Worm (Caenorhabditis elegans) whole organism, L4 larva: ENCODE results near the gene H20E11.1.

ENCODE experiments used
- D1046.2 ChIP-seq: fragments of 200-800 bp; sonication (Bioruptor generic); IDR thresholded peaks from 2 replicates; pipeline ENCODE4 v1.3.6; 2022; ENCODE audit warnings: missing genetic modification characterization, missing compliant biosample characterization
- F10B5.3 ChIP-seq: sonication (generic microtip); optimal IDR thresholded peaks from 2 replicates; lab custom pipeline; 2016; ENCODE audit warnings: mild to moderate bottlenecking, missing genetic modification characterization, missing compliant biosample characterization
- F26F4.8 ChIP-seq: fragments of 200-800 bp; sonication (Bioruptor generic); conservative IDR thresholded peaks from 2 replicates; pipeline ENCODE4 v1.3.6; 2022; ENCODE audit warnings: missing genetic modification characterization, missing compliant biosample characterization
- F44E2.7 ChIP-seq: fragments of 200-800 bp; sonication (Bioruptor generic); IDR thresholded peaks from 2 replicates; pipeline ENCODE4 v2.1.2; 2022; ENCODE audit warnings: missing genetic modification characterization, missing compliant biosample characterization
- F49E8.2 ChIP-seq: sonication (generic microtip); optimal IDR thresholded peaks from 2 replicates; lab custom pipeline; 2016; ENCODE audit warnings: missing compliant biosample characterization, mild to moderate bottlenecking, missing genetic modification characterization, borderline replicate concordance
- R02D3.7 ChIP-seq: fragments of 150-350 bp; sonication (generic microtip); optimal IDR thresholded peaks from 3 replicates; lab custom pipeline; 2014; ENCODE audit warnings: missing biosample characterization, missing genetic modification characterization
- ZK337.2 ChIP-seq: fragments of 200-800 bp; sonication (Bioruptor generic); IDR thresholded peaks from 2 replicates; pipeline ENCODE4 v1.3.6; 2022; ENCODE audit warnings: missing genetic modification reagents, missing genetic modification characterization, missing compliant biosample characterization
- ZK546.5 ChIP-seq, 2 experiments: sonication (generic microtip); optimal IDR thresholded peaks; 2 replicates each; lab custom pipeline; 2017; ENCODE audit warnings: missing biosample characterization in 2 of 2, missing genetic modification characterization in 2 of 2
- aha-1 ChIP-seq: fragments of 150-350 bp; peaks from one replicate; lab custom pipeline; 2014; ENCODE audit warnings: missing biosample characterization, missing genetic modification characterization
- attf-4 ChIP-seq: sonication (generic microtip); optimal IDR thresholded peaks from 3 replicates; lab custom pipeline; 2017; ENCODE audit warnings: missing biosample characterization, missing genetic modification characterization
- ceh-20 ChIP-seq: fragments of 200-800 bp; sonication (Bioruptor generic); IDR thresholded peaks from 2 replicates; pipeline ENCODE4 v1.3.6; 2022; ENCODE audit warnings: missing genetic modification reagents, missing genetic modification characterization, missing compliant biosample characterization
- ceh-28 ChIP-seq: fragments of 150-350 bp; optimal IDR thresholded peaks from 2 replicates; lab custom pipeline; 2014; ENCODE audit warnings: missing biosample characterization, missing genetic modification reagents, missing genetic modification characterization
- ceh-44 ChIP-seq: fragments of 200-800 bp; sonication (Bioruptor generic); IDR thresholded peaks from 2 replicates; pipeline ENCODE4 v1.3.6; 2022; ENCODE audit warnings: missing genetic modification reagents, missing genetic modification characterization, missing compliant biosample characterization
- ceh-82 ChIP-seq: sonication (generic microtip); optimal IDR thresholded peaks from 2 replicates; lab custom pipeline; 2017; ENCODE audit warnings: missing biosample characterization, missing genetic modification characterization
- cey-2 ChIP-seq: sonication (generic microtip); optimal IDR thresholded peaks from 3 replicates; lab custom pipeline; 2017; ENCODE audit warnings: missing genetic modification characterization, mild to moderate bottlenecking, missing compliant biosample characterization, antibody characterized with exemption, borderline replicate concordance; ENCODE audit not compliant: insufficient read depth
- ctbp-1 ChIP-seq: fragments of 200-800 bp; sonication (Bioruptor generic); IDR thresholded peaks from 2 replicates; pipeline ENCODE4 v1.3.6; 2022; ENCODE audit warnings: missing genetic modification reagents, missing genetic modification characterization, missing compliant biosample characterization
- daf-12 ChIP-seq: fragments of 150-350 bp; optimal IDR thresholded peaks from 2 replicates; lab custom pipeline; 2014; ENCODE audit warnings: missing biosample characterization, missing genetic modification reagents, missing genetic modification characterization
- daf-19 ChIP-seq: fragments of 200-800 bp; sonication (Bioruptor generic); conservative IDR thresholded peaks from 2 replicates; pipeline ENCODE4 v1.3.6; 2022; ENCODE audit warnings: missing genetic modification characterization, missing compliant biosample characterization
- daf-8 ChIP-seq: fragments of 200-800 bp; sonication (Bioruptor generic); IDR thresholded peaks from 2 replicates; pipeline ENCODE4 v1.3.6; 2022; ENCODE audit warnings: missing genetic modification characterization, missing compliant biosample characterization
- dpl-1 ChIP-seq: fragments of 150-350 bp; optimal IDR thresholded peaks from 2 replicates; lab custom pipeline; 2014; ENCODE audit warnings: missing biosample characterization, missing genetic modification reagents, missing genetic modification characterization
- egl-43 ChIP-seq: fragments of 200-800 bp; sonication (Bioruptor generic); IDR thresholded peaks from 2 replicates; pipeline ENCODE4 v1.3.6; 2022; ENCODE audit warnings: missing genetic modification reagents, missing genetic modification characterization, missing compliant biosample characterization
- fkh-10 ChIP-seq: fragments of 150-350 bp; optimal IDR thresholded peaks from 2 replicates; lab custom pipeline; 2014; ENCODE audit warnings: missing biosample characterization, missing genetic modification reagents, missing genetic modification characterization
- hlh-11 ChIP-seq: fragments of 200-800 bp; sonication (Bioruptor generic); optimal IDR thresholded peaks from 2 replicates; lab custom pipeline; 2018; ENCODE audit warnings: mild to moderate bottlenecking, missing genetic modification characterization, missing compliant biosample characterization
- hlh-30 ChIP-seq: sonication (generic microtip); optimal IDR thresholded peaks from 2 replicates; lab custom pipeline; 2017; ENCODE audit warnings: antibody characterized with exemption, mild to moderate bottlenecking, missing genetic modification characterization, missing compliant biosample characterization; ENCODE audit not compliant: insufficient read depth
- jun-1 ChIP-seq: fragments of 150-350 bp; optimal IDR thresholded peaks from 2 replicates; lab custom pipeline; 2014; ENCODE audit warnings: missing biosample characterization, missing genetic modification reagents, missing genetic modification characterization
- lin-13 ChIP-seq: fragments of 150-350 bp; optimal IDR thresholded peaks from 2 replicates; lab custom pipeline; 2014; ENCODE audit warnings: missing biosample characterization, missing genetic modification reagents, missing genetic modification characterization
- lin-15B ChIP-seq: fragments of 150-350 bp; sonication (generic microtip); optimal IDR thresholded peaks from 3 replicates; lab custom pipeline; 2014; ENCODE audit warnings: missing biosample characterization, missing genetic modification characterization
- lin-38 ChIP-seq: fragments of 200-800 bp; sonication (Bioruptor generic); IDR thresholded peaks from 2 replicates; pipeline ENCODE4 v1.3.6; 2022; ENCODE audit warnings: missing genetic modification reagents, missing genetic modification characterization, missing compliant biosample characterization
- lin-39 ChIP-seq: fragments of 150-350 bp; optimal IDR thresholded peaks from 2 replicates; lab custom pipeline; 2014; ENCODE audit warnings: missing biosample characterization, missing genetic modification reagents, missing genetic modification characterization
- madf-9 ChIP-seq: fragments of 200-800 bp; sonication (Bioruptor generic); conservative IDR thresholded peaks from 2 replicates; pipeline ENCODE4 v1.3.6; 2022; ENCODE audit warnings: missing genetic modification reagents, missing genetic modification characterization, missing compliant biosample characterization
- mep-1 ChIP-seq: fragments of 150-350 bp; sonication (generic microtip); optimal IDR thresholded peaks from 3 replicates; lab custom pipeline; 2014; ENCODE audit warnings: missing biosample characterization, missing genetic modification characterization
- mxl-3 ChIP-seq: fragments of 200-800 bp; sonication (Bioruptor generic); optimal IDR thresholded peaks from 2 replicates; lab custom pipeline; 2018; ENCODE audit warnings: mild to moderate bottlenecking, missing genetic modification characterization, missing compliant biosample characterization
- nhr-102 ChIP-seq: sonication (generic microtip); optimal IDR thresholded peaks from 2 replicates; lab custom pipeline; 2016; ENCODE audit warnings: mild to moderate bottlenecking, missing genetic modification characterization, moderate library complexity, missing compliant biosample characterization
- nhr-111 ChIP-seq: fragments of 200-800 bp; sonication (Bioruptor generic); optimal IDR thresholded peaks from 2 replicates; lab custom pipeline; 2018; ENCODE audit warnings: mild to moderate bottlenecking, missing genetic modification characterization, missing compliant biosample characterization
- nhr-25 ChIP-seq: sonication (generic microtip); optimal IDR thresholded peaks from 2 replicates; lab custom pipeline; 2017; ENCODE audit warnings: missing genetic modification characterization, mild to moderate bottlenecking, missing compliant biosample characterization, antibody characterized with exemption, moderate library complexity, borderline replicate concordance; ENCODE audit not compliant: insufficient read depth
- nhr-28 ChIP-seq: fragments of 150-350 bp; optimal IDR thresholded peaks from 2 replicates; lab custom pipeline; 2014; ENCODE audit warnings: missing biosample characterization, missing genetic modification characterization
- nhr-6 ChIP-seq: fragments of 150-350 bp; optimal IDR thresholded peaks from 2 replicates; lab custom pipeline; 2014; ENCODE audit warnings: missing biosample characterization, missing genetic modification characterization
- nhr-76 ChIP-seq: fragments of 150-350 bp; optimal IDR thresholded peaks from 2 replicates; lab custom pipeline; 2014; ENCODE audit warnings: missing biosample characterization, missing genetic modification characterization
- nhr-77 ChIP-seq: fragments of 150-350 bp; optimal IDR thresholded peaks from 2 replicates; lab custom pipeline; 2014; ENCODE audit warnings: missing biosample characterization, missing genetic modification characterization
- php-3 ChIP-seq: fragments of 200-800 bp; sonication (Bioruptor generic); IDR thresholded peaks from 2 replicates; pipeline ENCODE4 v1.3.6; 2022; ENCODE audit warnings: missing genetic modification reagents, missing genetic modification characterization, missing compliant biosample characterization
- pqm-1 ChIP-seq: sonication (generic microtip); optimal IDR thresholded peaks from 2 replicates; lab custom pipeline; 2017; ENCODE audit warnings: missing biosample characterization, missing genetic modification characterization
- saeg-2 ChIP-seq: fragments of 200-800 bp; sonication (Bioruptor generic); IDR thresholded peaks from 2 replicates; pipeline ENCODE4 v1.3.6; 2022; ENCODE audit warnings: missing genetic modification reagents, missing genetic modification characterization, missing compliant biosample characterization
- spr-3 ChIP-seq: fragments of 200-800 bp; sonication (Bioruptor generic); optimal IDR thresholded peaks from 2 replicates; lab custom pipeline; 2018; ENCODE audit warnings: mild to moderate bottlenecking, missing genetic modification characterization, missing compliant biosample characterization
- tag-97 ChIP-seq: fragments of 200-800 bp; sonication (Bioruptor generic); IDR thresholded peaks from 2 replicates; pipeline ENCODE4 v1.3.6; 2022; ENCODE audit warnings: missing genetic modification characterization, missing compliant biosample characterization
- tra-1 ChIP-seq: fragments of 200-800 bp; sonication (Bioruptor generic); IDR thresholded peaks from 2 replicates; pipeline ENCODE4 v1.3.6; 2022; ENCODE audit warnings: missing genetic modification reagents, missing genetic modification characterization, missing compliant biosample characterization
- zag-1 ChIP-seq: fragments of 150-350 bp; optimal IDR thresholded peaks from 2 replicates; lab custom pipeline; 2014; ENCODE audit warnings: missing biosample characterization, missing genetic modification characterization
- ztf-11 ChIP-seq: fragments of 150-350 bp; optimal IDR thresholded peaks from 2 replicates; lab custom pipeline; 2014; ENCODE audit warnings: missing biosample characterization, missing genetic modification characterization
- ztf-7 ChIP-seq: fragments of 150-350 bp; optimal IDR thresholded peaks from 2 replicates; lab custom pipeline; 2014; ENCODE audit warnings: missing biosample characterization, missing genetic modification characterization

Gene H20E11.1

ce11 chrIV:6834705-6835104, 4.8 kb downstream of the H20E11.1 start:
- TF ChIP-seq lin-13 (GFP tag; lab: Kevin White, UChicago), result no peak
- peak; percentile 62; the same call in 1 of the 2 replicates for TF ChIP-seq ZK337.2 (GFP tag; lab: Robert Waterston, UW)
- TF ChIP-seq fkh-10 (GFP tag; lab: Kevin White, UChicago), result peak; percentile 86

- TF ChIP-seq ZK546.5 (tag; optimal IDR thresholded peaks at IDR 0.05; lab: Kevin White, UChicago) (no peak), tag-97 (GFP tag; lab: Robert Waterston, UW) (no peak), nhr-25 (tag; lab: Kevin White, UChicago) (no peak), mep-1 (tag; lab: Kevin White, UChicago) (no peak), aha-1 (peak; percentile 92), ztf-7 (tag; lab: Kevin White, UChicago) (no peak), mxl-3 (GFP tag; lab: Kevin White, UChicago) (no peak), R02D3.7 (no peak), F10B5.3 (tag; lab: Kevin White, UChicago) (no peak), tra-1 (GFP tag; lab: Robert Waterston, UW) (no peak), F49E8.2 (no peak), ceh-20 (0 out of 2 replicates have a peak, but pooled peaks have one; percentile 43), hlh-30 (tag; lab: Kevin White, UChicago) (peak; percentile 35), F44E2.7 (GFP tag; lab: Robert Waterston, UW) (no peak)
- TF ChIP-seq, all 104 proteins: peak for 3
These were observed 6.8 kb downstream of the H20E11.1 start for ce11 chrIV:6836769-6837168.

- TF ChIP-seq ztf-11 (tag; lab: Kevin White, UChicago) (no peak), lin-39 (tag; lab: Kevin White, UChicago) (no peak), pqm-1 (peak; percentile 46), nhr-76 (tag; lab: Kevin White, UChicago) (peak; percentile 56), nhr-28 (peak; percentile 67), zag-1 (no peak), daf-12 (tag; lab: Kevin White, UChicago) (no peak), mep-1 (tag; lab: Kevin White, UChicago) (peak; percentile 86), nhr-102 (peak; percentile 71), daf-8 (GFP tag; lab: Robert Waterston, UW) (no peak), php-3 (GFP tag; lab: Robert Waterston, UW) (peak; percentile 70), madf-9 (GFP tag; lab: Robert Waterston, UW) (no peak), ceh-20 (peak; percentile 79), nhr-111 (no peak), nhr-77 (tag; lab: Kevin White, UChicago) (peak; percentile 52), nhr-6 (tag; lab: Kevin White, UChicago) (peak; percentile 75), cey-2 (tag; lab: Kevin White, UChicago) (no peak), ztf-7 (tag; lab: Kevin White, UChicago) (no peak), F26F4.8 (GFP tag; lab: Robert Waterston, UW) (no peak), hlh-11 (peak; percentile 96), lin-15B (tag; lab: Kevin White, UChicago) (no peak), ceh-44 (no peak), saeg-2 (GFP tag; lab: Robert Waterston, UW) (peak; percentile 70; the same call in 1 of the 2 replicates), attf-4 (no peak), spr-3 (GFP tag; lab: Kevin White, UChicago) (no peak), ctbp-1 (GFP tag; lab: Robert Waterston, UW) (peak; percentile 84), jun-1 (tag; lab: Kevin White, UChicago) (no peak), F44E2.7 (GFP tag; lab: Robert Waterston, UW) (no peak), daf-19 (GFP tag; lab: Robert Waterston, UW) (no peak), egl-43 (GFP tag; lab: Robert Waterston, UW) (no peak), ceh-82 (tag; lab: Kevin White, UChicago) (no peak), tra-1 (GFP tag; lab: Robert Waterston, UW) (peak; percentile 72), hlh-30 (tag; lab: Kevin White, UChicago) (peak; percentile 80), ceh-28 (tag; lab: Kevin White, UChicago) (no peak), D1046.2 (no peak), lin-38 (GFP tag; lab: Robert Waterston, UW) (peak; percentile 45; the same call in 1 of the 2 replicates), dpl-1 (GFP tag; lab: Kevin White, UChicago) (peak; percentile 28), aha-1 (peak; percentile 97)
These were observed 9.2 kb downstream of the H20E11.1 start for ce11 chrIV:6839091-6839522.
